Worm (Caenorhabditis elegans): ENCODE data around the gene ptp-2.
A peak's percentile ranks its signal among the peaks of the same experiment; 100 is the strongest.

Gene ptp-2

ce11 chrII:5896512-5896911 is 21.9 kb upstream of the ptp-2 start:
- TF ChIP-seq ztf-28 (GFP tag; IDR thresholded peaks at IDR 0.05) = no peak
- TF ChIP-seq sptf-2 (GFP tag; optimal IDR thresholded peaks at IDR 0.05) = no peak
- no peak for TF ChIP-seq unc-62 (GFP tag; optimal IDR thresholded peaks at IDR 0.05)
- no peak for TF ChIP-seq snpc-1.3 (tag; optimal IDR thresholded peaks at IDR 0.05; ENCODE audit: insufficient read depth)
- no peak for TF ChIP-seq lin-40 (tag; optimal IDR thresholded peaks at IDR 0.05)
- no peak for TF ChIP-seq snpc-4 (GFP tag; optimal IDR thresholded peaks at IDR 0.05)
- TF ChIP-seq snpc-4 (tag; optimal IDR thresholded peaks at IDR 0.05) = no peak
- no peak for TF ChIP-seq nhr-179 (tag; optimal IDR thresholded peaks at IDR 0.05)
- TF ChIP-seq hlh-26 (GFP tag; conservative IDR thresholded peaks at IDR 0.05) = no peak
- TF ChIP-seq madf-6 (GFP tag; IDR thresholded peaks at IDR 0.05) = no peak
- no peak for TF ChIP-seq attf-5 (GFP tag; optimal IDR thresholded peaks at IDR 0.05)
- no peak for TF ChIP-seq lsy-27 (tag; optimal IDR thresholded peaks at IDR 0.05; ENCODE audit: borderline replicate concordance, insufficient read depth)
- no peak for TF ChIP-seq ztf-18 (tag; optimal IDR thresholded peaks at IDR 0.05)
- no peak for TF ChIP-seq akir-1 (GFP tag; optimal IDR thresholded peaks at IDR 0.05)
- TF ChIP-seq ceh-79 (tag; optimal IDR thresholded peaks at IDR 0.05) = no peak
- TF ChIP-seq egrh-3 (GFP tag; IDR thresholded peaks at IDR 0.05) = no peak
- no peak for TF ChIP-seq aptf-2 (GFP tag; conservative IDR thresholded peaks at IDR 0.05)
- no peak for TF ChIP-seq egl-18 (GFP tag; IDR thresholded peaks at IDR 0.05)
- no peak for TF ChIP-seq ztf-26 (tag; optimal IDR thresholded peaks at IDR 0.05)
- TF ChIP-seq hsf-1 (GFP tag; IDR thresholded peaks at IDR 0.05) = no peak

DNA sequence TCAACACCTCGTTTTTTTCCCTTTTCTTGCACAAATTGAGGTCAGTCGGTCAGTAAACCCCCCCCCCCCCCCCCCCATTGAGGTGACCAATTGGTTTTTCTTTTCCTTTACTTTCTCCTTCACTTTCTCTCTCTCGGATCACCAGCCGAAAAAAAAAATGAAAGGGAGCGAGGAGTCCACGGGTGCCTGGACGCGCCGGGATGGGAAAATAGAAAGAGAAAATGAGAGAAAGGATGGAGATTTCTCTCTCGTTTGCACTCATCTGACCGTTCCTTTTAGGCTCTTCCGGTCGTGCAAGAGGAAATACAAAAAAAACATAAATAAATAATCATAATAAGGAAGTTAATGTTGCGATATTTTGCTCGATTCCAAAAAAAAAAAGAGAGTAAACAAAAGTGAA is 19.4 kb upstream of the ptp-2 start:
- no peak for TF ChIP-seq ceh-91 (GFP tag; IDR thresholded peaks at IDR 0.05)
- peak; percentile 60 for TF ChIP-seq zfh-2 (GFP tag; conservative IDR thresholded peaks at IDR 0.05)

DNA sequence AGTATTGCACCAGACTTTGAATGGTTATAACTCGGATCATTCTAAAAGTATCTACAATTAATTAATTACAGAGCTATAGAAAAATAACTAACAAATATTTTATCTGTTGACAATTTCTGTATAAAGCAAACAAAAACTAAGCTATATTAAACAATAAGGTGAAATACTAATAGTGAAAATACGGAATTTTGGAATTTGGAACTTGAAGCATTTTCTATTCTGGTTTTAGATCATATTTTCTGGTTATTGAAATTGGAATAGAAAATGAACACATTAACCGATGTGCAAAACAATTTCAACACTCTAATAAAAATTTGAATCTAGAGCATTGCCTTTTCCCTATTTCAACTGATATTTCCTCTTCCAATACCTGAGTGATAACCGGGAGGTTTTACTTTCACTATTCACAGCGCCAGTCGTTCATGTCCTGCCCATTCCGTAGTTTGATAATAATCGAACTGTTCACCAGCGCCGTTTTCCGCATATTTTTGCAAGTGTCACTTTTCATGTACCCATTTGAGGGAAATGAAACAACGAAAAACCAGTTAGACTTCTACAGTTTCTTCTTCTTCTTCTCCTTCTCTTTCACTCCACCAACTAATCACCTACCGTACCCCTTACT is 18.5 kb upstream of the ptp-2 start:
- TF ChIP-seq nhr-80 (tag; optimal IDR thresholded peaks at IDR 0.05) (peak; percentile 78), F55B11.4 (tag; optimal IDR thresholded peaks at IDR 0.05; ENCODE audit: borderline replicate concordance, insufficient read depth) (no peak), F10E7.11 (tag; optimal IDR thresholded peaks at IDR 0.05) (no peak), nhr-27 (tag; optimal IDR thresholded peaks at IDR 0.05) (no peak), let-526 (GFP tag; IDR thresholded peaks at IDR 0.05) (no peak)

ce11 chrII:5901407-5902026 is 16.9 kb upstream of the ptp-2 start:
- no peak for TF ChIP-seq cebp-1 (GFP tag; IDR thresholded peaks at IDR 0.05)
- peak; percentile 51 for TF ChIP-seq cebp-1 (tag; optimal IDR thresholded peaks at IDR 0.05)
- TF ChIP-seq egrh-3 (GFP tag; IDR thresholded peaks at IDR 0.05) = peak; percentile 91
- TF ChIP-seq hmg-20 (GFP tag; IDR thresholded peaks at IDR 0.05) = 0 out of 2 replicates have a peak, but pooled peaks have one; percentile 16
- peak; percentile 18 for TF ChIP-seq nhr-27 (tag; optimal IDR thresholded peaks at IDR 0.05)
- no peak for TF ChIP-seq pbrm-1 (GFP tag; IDR thresholded peaks at IDR 0.05)
- TF ChIP-seq C06A6.2 (GFP tag; conservative IDR thresholded peaks at IDR 0.05) = no peak
- no peak for TF ChIP-seq dpl-1 (GFP tag; optimal IDR thresholded peaks at IDR 0.05)
- TF ChIP-seq zfh-2 (GFP tag; conservative IDR thresholded peaks at IDR 0.05) = peak; percentile 96
- TF ChIP-seq lin-35 (GFP tag; optimal IDR thresholded peaks at IDR 0.05) = no peak
- no peak for TF ChIP-seq bed-1 (GFP tag; IDR thresholded peaks at IDR 0.05)
- no peak for TF ChIP-seq ama-1 (optimal IDR thresholded peaks at IDR 0.05)
- no peak for TF ChIP-seq ama-1 (GFP tag; optimal IDR thresholded peaks at IDR 0.05)
- peak; percentile 27; the same call in 1 of the 2 replicates for TF ChIP-seq hmg-1.2 (GFP tag; IDR thresholded peaks at IDR 0.05)
- no peak for TF ChIP-seq ceh-79 (tag; optimal IDR thresholded peaks at IDR 0.05)
- no peak for TF ChIP-seq gei-17 (GFP tag; optimal IDR thresholded peaks at IDR 0.05)
- no peak for TF ChIP-seq tbx-9 (tag; optimal IDR thresholded peaks at IDR 0.05; ENCODE audit: borderline replicate concordance)
- no peak for TF ChIP-seq mel-28 (tag; optimal IDR thresholded peaks at IDR 0.05; ENCODE audit: borderline replicate concordance)
- no peak for TF ChIP-seq ceh-58 (GFP tag; IDR thresholded peaks at IDR 0.05)
- TF ChIP-seq unc-130 (GFP tag; optimal IDR thresholded peaks at IDR 0.05) = no peak
- peak; percentile 38; the same call in 1 of the 2 replicates for TF ChIP-seq dox-1 (GFP tag; IDR thresholded peaks at IDR 0.05)

Data from whole organism, young adult.